Worm (Caenorhabditis elegans): Measurements from ENCODE around the gene T23G5.2.

DNA sequence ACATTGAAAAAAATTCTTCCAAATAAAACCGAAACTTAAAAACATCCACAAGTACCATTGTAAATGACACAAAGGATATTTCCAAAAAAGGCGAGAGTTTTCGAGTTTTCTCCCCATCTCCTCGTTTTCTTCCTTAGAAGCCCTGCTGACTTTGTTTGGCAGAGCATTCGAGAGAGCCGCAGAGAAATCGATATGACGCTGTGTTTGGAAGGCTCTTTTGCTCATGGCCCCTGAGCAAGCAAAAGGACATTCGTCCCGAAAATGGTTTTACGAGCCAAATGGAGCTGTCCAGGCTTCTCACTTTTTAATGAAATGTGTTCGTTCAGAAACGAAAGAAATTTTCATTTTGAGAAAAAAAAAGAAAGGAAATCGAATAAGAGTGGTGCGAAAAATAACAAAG is 36.0 kb upstream of the T23G5.2 start:
- TF ChIP-seq K09A11.1 (tag; optimal IDR thresholded peaks at IDR 0.05; ENCODE audit: insufficient read depth) (no peak), unc-55 (GFP tag; optimal IDR thresholded peaks at IDR 0.05) (no peak), unc-86 (tag; optimal IDR thresholded peaks at IDR 0.05) (no peak), dve-1 (tag; optimal IDR thresholded peaks at IDR 0.05) (no peak), zip-5 (tag; optimal IDR thresholded peaks at IDR 0.05) (no peak), hlh-15 (tag; optimal IDR thresholded peaks at IDR 0.05) (no peak), ceh-22 (tag; optimal IDR thresholded peaks at IDR 0.05) (no peak), pros-1 (tag; optimal IDR thresholded peaks at IDR 0.05) (no peak), ttx-3 (tag; optimal IDR thresholded peaks at IDR 0.05) (no peak), nhr-11 (tag; optimal IDR thresholded peaks at IDR 0.05) (no peak), fkh-10 (GFP tag; optimal IDR thresholded peaks at IDR 0.05) (no peak)

All from whole organism, late embryonic.